Worm (Caenorhabditis elegans): ENCODE data around the gene Y43F8B.14.

- no peak for TF ChIP-seq med-1 (GFP tag; optimal IDR thresholded peaks at IDR 0.05; ENCODE audit: insufficient read depth)
- TF ChIP-seq klf-2 (GFP tag; conservative IDR thresholded peaks at IDR 0.05): no peak
- no peak for TF ChIP-seq flt-1 (GFP tag; IDR thresholded peaks at IDR 0.05)
- no peak for TF ChIP-seq ref-1 (GFP tag; conservative IDR thresholded peaks at IDR 0.05)
- no peak for TF ChIP-seq tab-1 (GFP tag; IDR thresholded peaks at IDR 0.05)
- no peak for TF ChIP-seq ztf-23 (GFP tag; IDR thresholded peaks at IDR 0.05)
- no peak for TF ChIP-seq cog-1 (tag; optimal IDR thresholded peaks at IDR 0.05)
- TF ChIP-seq T22C8.4 (GFP tag; IDR thresholded peaks at IDR 0.05): no peak
- TF ChIP-seq ztf-29 (GFP tag; IDR thresholded peaks at IDR 0.05): no peak
These were observed 22.8 kb downstream of the Y43F8B.14 start, which contains the start of gene C25F9.11 for ce11 chrV:19432972-19433371.

Measured in whole organism, midembryonic.